Worm (Caenorhabditis elegans) whole organism, late embryonic: Measurements from ENCODE around the gene srbc-16.

Experiments used
- C38D4.7 ChIP-seq: fragments of 200-800 bp; sonication (Bioruptor generic); optimal IDR thresholded peaks from 2 replicates; lab custom pipeline; 2018; ENCODE audit warnings: mild to moderate bottlenecking, missing genetic modification characterization, moderate library complexity, missing compliant biosample characterization
- F13H6.1 ChIP-seq: sonication (generic microtip); optimal IDR thresholded peaks from 2 replicates; lab custom pipeline; 2016; ENCODE audit warnings: missing genetic modification characterization, missing compliant biosample characterization
- K02D7.2 ChIP-seq: sonication (generic microtip); optimal IDR thresholded peaks from 2 replicates; lab custom pipeline; 2017; ENCODE audit warnings: mild to moderate bottlenecking, missing genetic modification characterization, missing compliant biosample characterization
- T23F11.4 ChIP-seq: fragments of 200-800 bp; sonication (Bioruptor generic); optimal IDR thresholded peaks from 2 replicates; lab custom pipeline; 2018; ENCODE audit warnings: mild to moderate bottlenecking, missing genetic modification characterization, missing compliant biosample characterization
- Y22D7AL.16 ChIP-seq: sonication (generic microtip); optimal IDR thresholded peaks from 2 replicates; lab custom pipeline; 2016; ENCODE audit warnings: missing genetic modification characterization, missing compliant biosample characterization
- ahr-1 ChIP-seq: sonication (generic microtip); optimal IDR thresholded peaks from 2 replicates; lab custom pipeline; 2016; ENCODE audit warnings: missing genetic modification characterization, missing compliant biosample characterization
- ceh-18 ChIP-seq: sonication (generic microtip); optimal IDR thresholded peaks from 2 replicates; lab custom pipeline; 2016; ENCODE audit warnings: missing genetic modification characterization, missing compliant biosample characterization
- ceh-24 ChIP-seq: sonication (generic microtip); optimal IDR thresholded peaks from 2 replicates; lab custom pipeline; 2016; ENCODE audit warnings: mild to moderate bottlenecking, missing genetic modification characterization, missing compliant biosample characterization
- ceh-34 ChIP-seq: sonication (generic microtip); optimal IDR thresholded peaks from 2 replicates; lab custom pipeline; 2016; ENCODE audit warnings: mild to moderate bottlenecking, missing genetic modification characterization, missing compliant biosample characterization
- ceh-9 ChIP-seq: sonication (generic microtip); optimal IDR thresholded peaks from 2 replicates; lab custom pipeline; 2016; ENCODE audit warnings: mild to moderate bottlenecking, missing genetic modification characterization, inconsistent platforms, missing compliant biosample characterization
- dmd-4 ChIP-seq: sonication (generic microtip); optimal IDR thresholded peaks from 2 replicates; lab custom pipeline; 2016; ENCODE audit warnings: borderline replicate concordance, missing genetic modification characterization, missing compliant biosample characterization
- ets-4 ChIP-seq: sonication (generic microtip); optimal IDR thresholded peaks from 2 replicates; lab custom pipeline; 2016; ENCODE audit warnings: missing genetic modification characterization, missing compliant biosample characterization
- fkh-10 ChIP-seq: fragments of 150-350 bp; optimal IDR thresholded peaks from 2 replicates; lab custom pipeline; 2014; ENCODE audit warnings: missing biosample characterization, missing genetic modification reagents, missing genetic modification characterization
- hlh-13 ChIP-seq: fragments of 200-800 bp; sonication (Bioruptor generic); optimal IDR thresholded peaks from 2 replicates; lab custom pipeline; 2018; ENCODE audit warnings: mild to moderate bottlenecking, missing genetic modification characterization, missing compliant biosample characterization
- hlh-30 ChIP-seq: sonication (generic microtip); optimal IDR thresholded peaks from 2 replicates; lab custom pipeline; 2017; ENCODE audit warnings: antibody characterized with exemption, missing genetic modification characterization, missing compliant biosample characterization; ENCODE audit not compliant: insufficient read depth
- hlh-6 ChIP-seq: sonication (generic microtip); optimal IDR thresholded peaks from 2 replicates; lab custom pipeline; 2016; ENCODE audit warnings: missing genotype, missing genetic modification characterization, missing compliant biosample characterization
- hlh-8 ChIP-seq: sonication (generic microtip); optimal IDR thresholded peaks from 2 replicates; lab custom pipeline; 2016; ENCODE audit warnings: missing genotype, missing genetic modification characterization, missing compliant biosample characterization
- lim-6 ChIP-seq: sonication (generic microtip); optimal IDR thresholded peaks from 2 replicates; lab custom pipeline; 2016; ENCODE audit warnings: missing genetic modification characterization, missing compliant biosample characterization
- lin-11 ChIP-seq: fragments of 200-800 bp; sonication (Bioruptor generic); optimal IDR thresholded peaks from 2 replicates; lab custom pipeline; 2018; ENCODE audit warnings: mild to moderate bottlenecking, missing genetic modification characterization, missing compliant biosample characterization
- nfya-1 ChIP-seq: sonication (generic microtip); optimal IDR thresholded peaks from 2 replicates; lab custom pipeline; 2017; ENCODE audit warnings: missing genetic modification characterization, mild to moderate bottlenecking, missing compliant biosample characterization, antibody characterized with exemption, moderate library complexity
- nhr-11 ChIP-seq: fragments of 150-350 bp; optimal IDR thresholded peaks from 2 replicates; lab custom pipeline; 2014; ENCODE audit warnings: missing biosample characterization, missing genetic modification characterization
- nhr-232 ChIP-seq: sonication (generic microtip); optimal IDR thresholded peaks from 2 replicates; lab custom pipeline; 2016; ENCODE audit warnings: missing genetic modification characterization, missing compliant biosample characterization
- odd-2 ChIP-seq: sonication (generic microtip); optimal IDR thresholded peaks from 2 replicates; lab custom pipeline; 2017; ENCODE audit warnings: antibody characterized with exemption, mild to moderate bottlenecking, missing genetic modification characterization, missing compliant biosample characterization
- pag-3 ChIP-seq: sonication (generic microtip); optimal IDR thresholded peaks from 2 replicates; lab custom pipeline; 2016; ENCODE audit warnings: missing compliant biosample characterization, missing genetic modification characterization, borderline replicate concordance
- pat-9 ChIP-seq: fragments of 200-800 bp; sonication (Bioruptor generic); optimal IDR thresholded peaks from 2 replicates; lab custom pipeline; 2018; ENCODE audit warnings: mild to moderate bottlenecking, missing genetic modification characterization, moderate library complexity, missing compliant biosample characterization
- pax-1 ChIP-seq: fragments of 150-350 bp; optimal IDR thresholded peaks from 2 replicates; lab custom pipeline; 2014; ENCODE audit warnings: missing biosample characterization, missing genetic modification characterization
- pha-2 ChIP-seq: sonication (generic microtip); optimal IDR thresholded peaks from 2 replicates; lab custom pipeline; 2017; ENCODE audit warnings: mild to moderate bottlenecking, missing genetic modification characterization, missing compliant biosample characterization
- pha-4 ChIP-seq: fragments of 150-350 bp; optimal IDR thresholded peaks from 2 replicates; lab custom pipeline; 2018; ENCODE audit warnings: missing biosample characterization, missing genetic modification reagents, missing genetic modification characterization
- rnt-1 ChIP-seq: sonication (generic microtip); optimal IDR thresholded peaks from 2 replicates; lab custom pipeline; 2016; ENCODE audit warnings: missing genetic modification characterization, missing compliant biosample characterization
- sox-2 ChIP-seq: fragments of 200-800 bp; sonication (Bioruptor generic); IDR thresholded peaks from 2 replicates; pipeline ENCODE4 v1.3.6; 2022; ENCODE audit warnings: missing genetic modification reagents, missing genetic modification characterization, missing compliant biosample characterization
- sox-4 ChIP-seq: sonication (generic microtip); optimal IDR thresholded peaks from 2 replicates; lab custom pipeline; 2017; ENCODE audit warnings: mild to moderate bottlenecking, missing genetic modification characterization, inconsistent platforms, missing compliant biosample characterization
- tbx-7 ChIP-seq: sonication (generic microtip); optimal IDR thresholded peaks from 2 replicates; lab custom pipeline; 2016; ENCODE audit warnings: missing genotype, missing genetic modification characterization, missing compliant biosample characterization
- unc-3 ChIP-seq, 2 experiments: fragments of 200-800 bp in 1 of 2; sonication (Bioruptor generic) in 1 of 2; sonication (generic microtip) in 1 of 2; conservative IDR thresholded peaks in 1 of 2; optimal IDR thresholded peaks in 1 of 2; 2 replicates each; pipeline versions ENCODE4 v1.3.6 to Lab custom; 2016 to 2022; ENCODE audit warnings: missing compliant biosample characterization in 2 of 2, missing genetic modification characterization in 2 of 2, missing genetic modification reagents in 1 of 2
- unc-42 ChIP-seq: sonication (generic microtip); optimal IDR thresholded peaks from 2 replicates; lab custom pipeline; 2016; ENCODE audit warnings: missing genotype, missing genetic modification characterization, missing compliant biosample characterization
- unc-55 ChIP-seq: sonication (generic microtip); optimal IDR thresholded peaks from 2 replicates; lab custom pipeline; 2017; ENCODE audit warnings: missing biosample characterization, missing genetic modification reagents, missing genetic modification characterization
- zip-5 ChIP-seq: sonication (generic microtip); optimal IDR thresholded peaks from 2 replicates; lab custom pipeline; 2016; ENCODE audit warnings: missing genetic modification characterization, missing compliant biosample characterization
- ztf-16 ChIP-seq: sonication (generic microtip); optimal IDR thresholded peaks from 2 replicates; lab custom pipeline; 2017; ENCODE audit warnings: missing genetic modification characterization, missing compliant biosample characterization

srbc-16 gene

ce11 chrV:2134340-2134739 lies 47.5 kb upstream of the srbc-16 start:
- TF ChIP-seq pha-4 (tag; lab: Kevin White, UChicago) (no peak), ahr-1 (no peak), unc-42 (tag; lab: Kevin White, UChicago) (peak; percentile 19), lin-11 (no peak), pat-9 (tag; lab: Kevin White, UChicago) (no peak), nfya-1 (tag; lab: Kevin White, UChicago) (no peak), hlh-30 (tag; lab: Kevin White, UChicago) (peak; percentile 56), ztf-16 (tag; lab: Kevin White, UChicago) (no peak), ceh-18 (tag; lab: Kevin White, UChicago) (no peak), dmd-4 (tag; lab: Kevin White, UChicago) (no peak), Y22D7AL.16 (tag; lab: Kevin White, UChicago) (no peak)

ce11 chrV:2135323-2135722 lies 46.5 kb upstream of the srbc-16 start:
- TF ChIP-seq unc-42 (tag; lab: Kevin White, UChicago): peak; percentile 3
- TF ChIP-seq pat-9 (tag; lab: Kevin White, UChicago): no peak
- TF ChIP-seq sox-4 (tag; lab: Kevin White, UChicago): peak; percentile 21

ce11 chrV:2137010-2137409 lies 44.8 kb upstream of the srbc-16 start:
- TF ChIP-seq rnt-1 (tag; lab: Kevin White, UChicago): no peak
- no peak for TF ChIP-seq pax-1
- TF ChIP-seq C38D4.7 (GFP tag; lab: Kevin White, UChicago): no peak
- no peak for TF ChIP-seq F13H6.1 (tag; lab: Kevin White, UChicago)
- TF ChIP-seq pha-4 (tag; lab: Kevin White, UChicago): no peak
- TF ChIP-seq sox-2 (GFP tag; lab: Robert Waterston, UW): no peak
- no peak for TF ChIP-seq hlh-8 (tag; lab: Kevin White, UChicago)
- TF ChIP-seq hlh-13 (GFP tag; lab: Kevin White, UChicago): no peak
- TF ChIP-seq ztf-16 (tag; lab: Kevin White, UChicago): no peak
- TF ChIP-seq unc-55 (GFP tag; lab: Kevin White, UChicago): no peak
- TF ChIP-seq zip-5 (tag; lab: Kevin White, UChicago): no peak
- no peak for TF ChIP-seq ceh-18 (tag; lab: Kevin White, UChicago)
- no peak for TF ChIP-seq nfya-1 (tag; lab: Kevin White, UChicago)
- no peak for TF ChIP-seq K02D7.2 (tag; lab: Kevin White, UChicago)
- TF ChIP-seq ceh-24: no peak

ce11 chrV:2138287-2138686 lies 43.6 kb upstream of the srbc-16 start:
- TF ChIP-seq T23F11.4: no peak
- TF ChIP-seq ceh-34 (tag; lab: Kevin White, UChicago): no peak
- TF ChIP-seq unc-55 (GFP tag; lab: Kevin White, UChicago): no peak

- TF ChIP-seq Y22D7AL.16 (tag; lab: Kevin White, UChicago) (no peak), unc-3 (GFP tag; conservative IDR thresholded peaks at IDR 0.05; lab: Robert Waterston, UW) (no peak), unc-3 (tag; optimal IDR thresholded peaks at IDR 0.05; lab: Kevin White, UChicago) (no peak), nhr-11 (tag; lab: Kevin White, UChicago) (no peak), odd-2 (tag; lab: Kevin White, UChicago) (no peak), lin-11 (no peak), ets-4 (no peak), ceh-9 (tag; lab: Kevin White, UChicago) (no peak), tbx-7 (tag; lab: Kevin White, UChicago) (no peak), pag-3 (tag; lab: Kevin White, UChicago) (no peak), sox-2 (GFP tag; lab: Robert Waterston, UW) (no peak), pha-2 (tag; lab: Kevin White, UChicago) (no peak), ahr-1 (no peak), nhr-232 (no peak), fkh-10 (GFP tag; lab: Kevin White, UChicago) (no peak), lim-6 (tag; lab: Kevin White, UChicago) (no peak), hlh-6 (tag; lab: Kevin White, UChicago) (no peak)
Observed at ce11 chrV:2139918-2140317, 41.9 kb upstream of the srbc-16 start, which contains the start of gene F22F7.7. Gene F22F7.7 (minus strand): TSS chrV:2140042.
